Worm (Caenorhabditis elegans) whole organism, young adult: ENCODE measurements around the gene nse-4.

ENCODE experiments used
- B0019.2 ChIP-seq: fragments of 200-800 bp; sonication (Bioruptor generic); conservative IDR thresholded peaks from 2 replicates; pipeline ENCODE4 v1.3.6; 2022; ENCODE audit warnings: missing genetic modification reagents, missing genetic modification characterization, missing compliant biosample characterization
- B0035.1 ChIP-seq: sonication (generic microtip); optimal IDR thresholded peaks from 2 replicates; lab custom pipeline; 2016; ENCODE audit warnings: missing genetic modification characterization, mild to moderate bottlenecking, missing compliant biosample characterization, missing genotype, missing genetic modification reagents
- F23B12.7 ChIP-seq: sonication (generic microtip); optimal IDR thresholded peaks from 2 replicates; lab custom pipeline; 2017; ENCODE audit warnings: missing genetic modification characterization, mild to moderate bottlenecking, missing compliant biosample characterization, antibody characterized with exemption, moderate library complexity; ENCODE audit not compliant: insufficient read depth
- Y67H2A.10 ChIP-seq: fragments of 200-800 bp; sonication (Bioruptor generic); conservative IDR thresholded peaks from 2 replicates; pipeline ENCODE4 v1.3.6; 2022; ENCODE audit warnings: missing genetic modification reagents, missing genetic modification characterization, missing compliant biosample characterization
- ama-1 ChIP-seq, 3 experiments: fragments of 150-350 bp in 1 of 3; sonication (generic microtip) in 2 of 3; optimal IDR thresholded peaks; 2 replicates each; lab custom pipeline; 2014 to 2018; ENCODE audit warnings: missing biosample characterization in 2 of 3, missing genetic modification characterization in 2 of 3, missing genetic modification reagents in 2 of 3
- aptf-2 ChIP-seq: fragments of 200-800 bp; sonication (Bioruptor generic); conservative IDR thresholded peaks from 2 replicates; pipeline ENCODE4 v1.3.6; 2022; ENCODE audit warnings: missing genetic modification reagents, missing genetic modification characterization, missing compliant biosample characterization
- aptf-3 ChIP-seq: fragments of 200-800 bp; sonication (Bioruptor generic); IDR thresholded peaks from 2 replicates; pipeline ENCODE4 v1.3.6; 2022; ENCODE audit warnings: missing genetic modification characterization, missing compliant biosample characterization
- ccch-3 ChIP-seq: fragments of 200-800 bp; sonication (Bioruptor generic); optimal IDR thresholded peaks from 2 replicates; lab custom pipeline; 2018; ENCODE audit warnings: mild to moderate bottlenecking, missing genetic modification characterization, missing compliant biosample characterization
- ceh-40 ChIP-seq: fragments of 200-800 bp; sonication (Bioruptor generic); IDR thresholded peaks from 2 replicates; pipeline ENCODE4 v1.3.6; 2022; ENCODE audit warnings: missing genetic modification characterization, missing compliant biosample characterization
- ceh-58 ChIP-seq: fragments of 200-800 bp; sonication (Bioruptor generic); IDR thresholded peaks from 2 replicates; pipeline ENCODE4 v1.3.6; 2022; ENCODE audit warnings: missing genetic modification characterization, missing compliant biosample characterization
- ceh-79 ChIP-seq: sonication (generic microtip); optimal IDR thresholded peaks from 2 replicates; lab custom pipeline; 2017; ENCODE audit warnings: mild to moderate bottlenecking, missing genetic modification characterization, missing compliant biosample characterization
- ceh-91 ChIP-seq: fragments of 200-800 bp; sonication (Bioruptor generic); IDR thresholded peaks from 2 replicates; pipeline ENCODE4 v1.3.6; 2022; ENCODE audit warnings: missing genetic modification reagents, missing genetic modification characterization, missing compliant biosample characterization
- die-1 ChIP-seq: sonication (generic microtip); optimal IDR thresholded peaks from 2 replicates; lab custom pipeline; 2016; ENCODE audit warnings: missing genotype, mild to moderate bottlenecking, missing genetic modification characterization, missing compliant biosample characterization
- dpff-1 ChIP-seq: sonication (generic microtip); optimal IDR thresholded peaks from 2 replicates; lab custom pipeline; 2017; ENCODE audit warnings: mild to moderate bottlenecking, missing genetic modification characterization, missing compliant biosample characterization
- egl-18 ChIP-seq: fragments of 200-800 bp; sonication (Bioruptor generic); IDR thresholded peaks from 2 replicates; pipeline ENCODE4 v1.3.6; 2022; ENCODE audit warnings: missing genetic modification reagents, missing genetic modification characterization, missing compliant biosample characterization
- egl-44 ChIP-seq: fragments of 200-800 bp; sonication (Bioruptor generic); IDR thresholded peaks from 2 replicates; pipeline ENCODE4 v1.3.6; 2022; ENCODE audit warnings: missing genetic modification reagents, missing genetic modification characterization, missing compliant biosample characterization
- egrh-3 ChIP-seq: fragments of 200-800 bp; sonication (Bioruptor generic); IDR thresholded peaks from 2 replicates; pipeline ENCODE4 v1.3.6; 2022; ENCODE audit warnings: missing genetic modification reagents, missing genetic modification characterization, missing compliant biosample characterization
- hlh-26 ChIP-seq: fragments of 200-800 bp; sonication (Bioruptor generic); conservative IDR thresholded peaks from 2 replicates; pipeline ENCODE4 v1.3.6; 2022; ENCODE audit warnings: missing genetic modification reagents, missing genetic modification characterization, missing compliant biosample characterization
- hmg-1.2 ChIP-seq: fragments of 200-800 bp; sonication (Bioruptor generic); IDR thresholded peaks from 2 replicates; pipeline ENCODE4 v1.3.6; 2022; ENCODE audit warnings: missing genetic modification reagents, missing genetic modification characterization, missing compliant biosample characterization
- lag-1 ChIP-seq: fragments of 200-800 bp; sonication (Bioruptor generic); IDR thresholded peaks from 2 replicates; pipeline ENCODE4 v1.3.6; 2022; ENCODE audit warnings: missing genetic modification reagents, missing genetic modification characterization, missing compliant biosample characterization
- let-526 ChIP-seq: fragments of 200-800 bp; sonication (Bioruptor generic); IDR thresholded peaks from 2 replicates; pipeline ENCODE4 v1.3.6; 2022; ENCODE audit warnings: missing genetic modification reagents, missing genetic modification characterization, missing compliant biosample characterization
- lin-35 ChIP-seq, 3 experiments: fragments of 150-350 bp in 2 of 3; sonication (generic microtip) in 1 of 3; optimal IDR thresholded peaks; 2 replicates each; lab custom pipeline; 2014 to 2018; ENCODE audit warnings: missing biosample characterization in 3 of 3, missing genetic modification characterization in 3 of 3, missing genetic modification reagents in 3 of 3
- lin-54 ChIP-seq: fragments of 200-800 bp; sonication (Bioruptor generic); optimal IDR thresholded peaks from 2 replicates; lab custom pipeline; 2018; ENCODE audit warnings: mild to moderate bottlenecking, missing genetic modification characterization, missing compliant biosample characterization
- lsl-1 ChIP-seq: fragments of 200-800 bp; sonication (Bioruptor generic); optimal IDR thresholded peaks from 2 replicates; lab custom pipeline; 2018; ENCODE audit warnings: mild to moderate bottlenecking, missing genetic modification characterization, moderate library complexity, missing compliant biosample characterization
- mxl-1 ChIP-seq: sonication (generic microtip); optimal IDR thresholded peaks from 2 replicates; lab custom pipeline; 2016; ENCODE audit warnings: missing genetic modification characterization, missing compliant biosample characterization
- nfya-1 ChIP-seq: sonication (generic microtip); optimal IDR thresholded peaks from 2 replicates; lab custom pipeline; 2017; ENCODE audit warnings: antibody characterized with exemption, missing compliant biosample characterization, missing genetic modification characterization, borderline replicate concordance; ENCODE audit not compliant: insufficient read depth
- nfyb-1 ChIP-seq: fragments of 200-800 bp; sonication (Bioruptor generic); IDR thresholded peaks from 2 replicates; pipeline ENCODE4 v1.3.6; 2022; ENCODE audit warnings: missing genetic modification reagents, missing genetic modification characterization, missing compliant biosample characterization
- nhr-27 ChIP-seq: fragments of 200-800 bp; sonication (Bioruptor generic); optimal IDR thresholded peaks from 2 replicates; lab custom pipeline; 2018; ENCODE audit warnings: mild to moderate bottlenecking, missing genetic modification characterization, moderate library complexity, missing compliant biosample characterization
- nhr-80 ChIP-seq: sonication (generic microtip); optimal IDR thresholded peaks from 2 replicates; lab custom pipeline; 2016; ENCODE audit warnings: missing genetic modification characterization, missing compliant biosample characterization
- snpc-1.1 ChIP-seq: sonication (generic microtip); optimal IDR thresholded peaks from 2 replicates; lab custom pipeline; 2017; ENCODE audit warnings: missing genetic modification characterization, mild to moderate bottlenecking, missing compliant biosample characterization, antibody characterized with exemption, moderate library complexity, missing genotype, missing genetic modification reagents; ENCODE audit not compliant: insufficient read depth
- snpc-3.4 ChIP-seq: sonication (generic microtip); optimal IDR thresholded peaks from 2 replicates; lab custom pipeline; 2017; ENCODE audit warnings: missing genetic modification characterization, mild to moderate bottlenecking, missing compliant biosample characterization, antibody characterized with exemption, moderate library complexity, missing genotype, missing genetic modification reagents
- snpc-4 ChIP-seq, 5 experiments: fragments of 150-350 bp in 1 of 5; sonication (generic microtip) in 4 of 5; optimal IDR thresholded peaks; 2 replicates each; lab custom pipeline; 2014 to 2018; ENCODE audit warnings: missing genetic modification characterization in 5 of 5, missing biosample characterization in 3 of 5, antibody characterized with exemption in 2 of 5, mild to moderate bottlenecking in 2 of 5, missing compliant biosample characterization in 2 of 5, missing genotype in 2 of 5, moderate library complexity in 2 of 5, missing genetic modification reagents in 1 of 5
- tbp1 ChIP-seq: fragments of 200-800 bp; sonication (Bioruptor generic); optimal IDR thresholded peaks from 2 replicates; lab custom pipeline; 2018; ENCODE audit warnings: mild to moderate bottlenecking, missing genetic modification characterization, missing compliant biosample characterization
- tbx-9 ChIP-seq: sonication (generic microtip); optimal IDR thresholded peaks from 2 replicates; lab custom pipeline; 2016; ENCODE audit warnings: borderline replicate concordance, missing genetic modification characterization, inconsistent platforms, missing compliant biosample characterization
- unc-62 ChIP-seq: fragments of 150-350 bp; optimal IDR thresholded peaks from 2 replicates; lab custom pipeline; 2014; ENCODE audit warnings: missing biosample characterization, missing genetic modification reagents, missing genetic modification characterization
- zim-3 ChIP-seq: sonication (generic microtip); optimal IDR thresholded peaks from 2 replicates; lab custom pipeline; 2017; ENCODE audit warnings: mild to moderate bottlenecking, missing genetic modification characterization, moderate library complexity, missing compliant biosample characterization
- ztf-18 ChIP-seq: sonication (generic microtip); optimal IDR thresholded peaks from 2 replicates; lab custom pipeline; 2016; ENCODE audit warnings: missing genotype, mild to moderate bottlenecking, missing genetic modification characterization, missing compliant biosample characterization
- ztf-25 ChIP-seq: fragments of 200-800 bp; sonication (Bioruptor generic); IDR thresholded peaks from 2 replicates; pipeline ENCODE4 v1.3.6; 2022; ENCODE audit warnings: missing genetic modification reagents, missing genetic modification characterization, missing compliant biosample characterization

The nse-4 gene

DNA sequence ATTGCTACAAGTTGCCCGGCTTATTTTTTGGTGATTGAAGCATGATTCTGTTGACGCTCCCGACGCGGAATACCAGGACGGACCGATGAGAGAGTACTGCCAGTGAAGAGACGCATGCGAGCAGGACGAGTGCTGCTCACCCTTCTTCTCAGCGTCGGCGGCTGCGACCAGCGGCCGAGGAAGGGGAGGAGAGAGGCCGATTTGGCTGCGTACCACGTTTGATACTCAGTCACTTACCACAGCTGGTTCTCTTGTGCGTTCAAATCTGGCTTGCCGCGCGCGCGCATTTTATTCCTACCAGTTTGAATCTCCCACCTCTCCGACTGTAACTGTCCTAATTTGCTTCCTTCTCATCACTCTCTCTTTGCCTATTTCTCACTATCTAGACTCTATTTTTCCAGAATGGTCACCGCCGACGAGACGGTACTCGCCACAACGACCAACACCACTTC lies 43.6 kb downstream of the nse-4 start, which contains the start of gene mep-1 (continued):
- TF ChIP-seq ccch-3 (GFP tag; lab: Kevin White, UChicago) (no peak), aptf-2 (GFP tag; lab: Robert Waterston, UW) (no peak), nhr-27 (tag; lab: Kevin White, UChicago) (no peak), Y67H2A.10 (GFP tag; lab: Robert Waterston, UW) (no peak), zim-3 (tag; lab: Kevin White, UChicago) (peak; percentile 50), B0019.2 (no peak), ceh-40 (GFP tag; lab: Robert Waterston, UW) (no peak), egl-44 (GFP tag; lab: Robert Waterston, UW) (no peak), ztf-18 (tag; lab: Kevin White, UChicago) (no peak), lin-35 (GFP tag; optimal IDR thresholded peaks at IDR 0.05; lab: Kevin White, UChicago) (peak in 1 of 3 experiments; percentile 5), egrh-3 (GFP tag; lab: Robert Waterston, UW) (peak; percentile 92), die-1 (no peak), nhr-80 (tag; lab: Kevin White, UChicago) (peak; percentile 38), hmg-1.2 (GFP tag; lab: Robert Waterston, UW) (peak; percentile 92), hlh-26 (no peak), lag-1 (GFP tag; lab: Robert Waterston, UW) (no peak), F23B12.7 (tag; lab: Kevin White, UChicago) (no peak), dpff-1 (tag; lab: Kevin White, UChicago) (no peak), ama-1 (optimal IDR thresholded peaks at IDR 0.05; lab: Kevin White, UChicago) (no peak), ama-1 (GFP tag; optimal IDR thresholded peaks at IDR 0.05; lab: Kevin White, UChicago) (no peak), nfya-1 (tag; lab: Kevin White, UChicago) (no peak), lsl-1 (GFP tag; lab: Kevin White, UChicago) (no peak), snpc-1.1 (no peak), tbp1 (GFP tag; lab: Kevin White, UChicago) (no peak), ceh-58 (GFP tag; lab: Robert Waterston, UW) (no peak), B0035.1 (tag; lab: Kevin White, UChicago) (no peak), aptf-3 (no peak), let-526 (no peak), egl-18 (GFP tag; lab: Robert Waterston, UW) (no peak), nfyb-1 (GFP tag; lab: Robert Waterston, UW) (peak; percentile 63; the same call in 1 of the 2 replicates), ceh-79 (tag; lab: Kevin White, UChicago) (no peak), mxl-1 (tag; lab: Kevin White, UChicago) (peak; percentile 1), unc-62 (GFP tag; lab: Kevin White, UChicago) (no peak), snpc-4 (GFP tag; optimal IDR thresholded peaks at IDR 0.05; lab: Kevin White, UChicago) (no peak), snpc-4 (tag; optimal IDR thresholded peaks at IDR 0.05; lab: Kevin White, UChicago) (peak in 2 of 4 experiments; percentile 59 to 61), ztf-25 (GFP tag; lab: Robert Waterston, UW) (no peak), snpc-3.4 (tag; lab: Kevin White, UChicago) (no peak), lin-54 (GFP tag; lab: Kevin White, UChicago) (peak; percentile 44), tbx-9 (tag; lab: Kevin White, UChicago) (no peak), ceh-91 (GFP tag; lab: Robert Waterston, UW) (0 out of 2 replicates have a peak, but pooled peaks have one; percentile 30)
